Worm (Caenorhabditis elegans): ENCODE data around the gene nhr-104.

- TF ChIP-seq unc-62 (GFP tag; optimal IDR thresholded peaks at IDR 0.05) (no peak), ama-1 (optimal IDR thresholded peaks at IDR 0.05) (no peak), ztf-4 (tag; optimal IDR thresholded peaks at IDR 0.05) (no peak), fos-1 (tag; optimal IDR thresholded peaks at IDR 0.05) (no peak), mbf-1 (tag; optimal IDR thresholded peaks at IDR 0.05) (no peak), elt-1 (tag; optimal IDR thresholded peaks at IDR 0.05) (no peak), F13H6.1 (tag; optimal IDR thresholded peaks at IDR 0.05) (no peak), nhr-11 (tag; optimal IDR thresholded peaks at IDR 0.05) (no peak), sem-4 (tag; optimal IDR thresholded peaks at IDR 0.05) (no peak), skn-1 (tag; optimal IDR thresholded peaks at IDR 0.05) (no peak), nhr-23 (tag; optimal IDR thresholded peaks at IDR 0.05) (no peak), aly-2 (tag; optimal IDR thresholded peaks at IDR 0.05) (no peak), nhr-12 (tag; optimal IDR thresholded peaks at IDR 0.05) (no peak), sma-9 (GFP tag; optimal IDR thresholded peaks at IDR 0.05) (no peak), sma-9 (tag; optimal IDR thresholded peaks at IDR 0.05) (no peak)
These were observed 33.4 kb upstream of the nhr-104 start for ce11 chrIV:4821843-4822242.

Data from whole organism, L2 larva.